Worm (Caenorhabditis elegans): ENCODE data around the gene gsto-2.

DNA sequence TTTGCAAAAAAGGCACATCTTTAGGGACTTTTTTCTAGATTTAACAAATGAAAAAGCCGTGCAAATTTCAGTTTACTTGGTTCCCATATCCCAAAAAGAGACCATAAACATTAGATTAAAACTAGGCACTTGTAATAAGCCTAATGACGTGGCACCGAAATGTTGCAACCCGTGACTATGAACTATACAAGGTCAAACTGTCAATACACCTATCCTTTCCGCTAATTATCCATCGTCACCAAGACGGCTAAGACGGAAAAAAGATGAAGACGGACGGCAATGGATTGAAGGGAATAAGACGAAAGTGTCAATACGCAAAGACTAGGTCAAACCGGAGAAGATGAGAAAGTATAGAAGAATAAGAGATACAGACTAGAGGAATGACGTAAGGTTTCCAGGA lies 44.4 kb downstream of the gsto-2 start:
- TF ChIP-seq dao-5 (tag; optimal IDR thresholded peaks at IDR 0.05) (no peak), W03F9.2 (tag; optimal IDR thresholded peaks at IDR 0.05) (no peak)

Measured in whole organism, L4/young adult.